Fruit fly (Drosophila melanogaster): ENCODE data around the gene CG43739.
A peak's percentile ranks its signal among the peaks of the same experiment; 100 is the strongest.

The CG43739 gene

dm6 chr2L:20918733-20919132 is at the start of gene CG43739, which contains the start of gene sky:
Gene CG43739, minus strand, starts transcription at chr2L:20918931.
Gene sky, minus strand, starts transcription at chr2L:20918931.
- TF ChIP-seq CG4496 (GFP tag; IDR thresholded peaks at IDR 0.05) (0 out of 3 replicates have a peak, but pooled peaks have one; percentile 6), rn (GFP tag; IDR thresholded peaks at IDR 0.05) (no peak), Ets98B (GFP tag; IDR thresholded peaks at IDR 0.05) (peak; percentile 18; the same call in 1 of the 2 replicates)

dm6 chr2L:20965001-20965400 is 46.3 kb upstream of the CG43739 start:
- TF ChIP-seq EcR (GFP tag; optimal IDR thresholded peaks at IDR 0.05) (peak; percentile 72), CG4496 (GFP tag; IDR thresholded peaks at IDR 0.05) (0 out of 3 replicates have a peak, but pooled peaks have one; percentile 27), gl (tag; optimal IDR thresholded peaks at IDR 0.05) (peak; percentile 3), CG10348 (GFP tag; IDR thresholded peaks at IDR 0.05) (no peak), CG13204 (GFP tag; optimal IDR thresholded peaks at IDR 0.05) (peak; percentile 9)

dm6 chr2L:20960019-20960525 is 41.3 kb upstream of the CG43739 start:
- TF ChIP-seq CG8301 (tag; optimal IDR thresholded peaks at IDR 0.05) (peak; percentile 29), Ets98B (GFP tag; IDR thresholded peaks at IDR 0.05) (peak; percentile 33; the same call in 1 of the 2 replicates), CG8159 (tag; optimal IDR thresholded peaks at IDR 0.05) (peak; percentile 2), CG17806 (tag; optimal IDR thresholded peaks at IDR 0.05) (no peak), CG14655 (GFP tag; optimal IDR thresholded peaks at IDR 0.05) (peak; percentile 30), Snoo (tag; optimal IDR thresholded peaks at IDR 0.05) (no peak)

- no peak for TF ChIP-seq gl (tag; optimal IDR thresholded peaks at IDR 0.05)
Measured at dm6 chr2L:20957968-20958367, 39.2 kb upstream of the CG43739 start.

dm6 chr2L:20957266-20957665 is 38.5 kb upstream of the CG43739 start:
- TF ChIP-seq gl (tag; optimal IDR thresholded peaks at IDR 0.05) = no peak
- TF ChIP-seq EcR (GFP tag; optimal IDR thresholded peaks at IDR 0.05) = peak; percentile 68
- TF ChIP-seq rn (GFP tag; IDR thresholded peaks at IDR 0.05) = no peak
- TF ChIP-seq Pif1B (GFP tag; optimal IDR thresholded peaks at IDR 0.05) = no peak
- TF ChIP-seq CG32121 (GFP tag; IDR thresholded peaks at IDR 0.05) = no peak
- no peak for TF ChIP-seq CG8301 (tag; optimal IDR thresholded peaks at IDR 0.05)
- TF ChIP-seq CG13204 (GFP tag; optimal IDR thresholded peaks at IDR 0.05) = no peak

- no peak for TF ChIP-seq CG32121 (GFP tag; IDR thresholded peaks at IDR 0.05)
- TF ChIP-seq Pif1A (GFP tag; optimal IDR thresholded peaks at IDR 0.05) = peak; percentile 16
- TF ChIP-seq CG14655 (GFP tag; optimal IDR thresholded peaks at IDR 0.05) = peak; percentile 38
- no peak for TF ChIP-seq CG4496 (GFP tag; IDR thresholded peaks at IDR 0.05)
- peak; percentile 43 for TF ChIP-seq Snoo (tag; optimal IDR thresholded peaks at IDR 0.05)
- peak; percentile 21 for TF ChIP-seq Pif1B (GFP tag; optimal IDR thresholded peaks at IDR 0.05)
- TF ChIP-seq CG15710 (tag; optimal IDR thresholded peaks at IDR 0.05) = peak; percentile 71
- no peak for TF ChIP-seq EcR (GFP tag; optimal IDR thresholded peaks at IDR 0.05)
- peak; percentile 62 for TF ChIP-seq D1 (tag; optimal IDR thresholded peaks at IDR 0.05)
- no peak for TF ChIP-seq fd96Ca (GFP tag; IDR thresholded peaks at IDR 0.05)
- no peak for TF ChIP-seq CG12605 (GFP tag; IDR thresholded peaks at IDR 0.05)
- TF ChIP-seq Ets98B (GFP tag; IDR thresholded peaks at IDR 0.05) = no peak
- no peak for TF ChIP-seq rn (GFP tag; IDR thresholded peaks at IDR 0.05)
- peak; percentile 77 for TF ChIP-seq CG17806 (tag; optimal IDR thresholded peaks at IDR 0.05)
- TF ChIP-seq CG10348 (GFP tag; IDR thresholded peaks at IDR 0.05) = no peak
- peak; percentile 76 for TF ChIP-seq CG9948 (tag; optimal IDR thresholded peaks at IDR 0.05)
- TF ChIP-seq CG34367 (tag; optimal IDR thresholded peaks at IDR 0.05) = peak; percentile 57
- TF ChIP-seq gl (tag; optimal IDR thresholded peaks at IDR 0.05) = peak; percentile 7
- peak; percentile 24 for TF ChIP-seq CG8301 (tag; optimal IDR thresholded peaks at IDR 0.05)
- TF ChIP-seq CG13204 (GFP tag; optimal IDR thresholded peaks at IDR 0.05) = peak; percentile 1
- TF ChIP-seq CG8159 (tag; optimal IDR thresholded peaks at IDR 0.05) = peak; percentile 89
Measured at dm6 chr2L:20956836-20957235, 38.1 kb upstream of the CG43739 start.

- TF ChIP-seq CG17806 (tag; optimal IDR thresholded peaks at IDR 0.05) (no peak), EcR (GFP tag; optimal IDR thresholded peaks at IDR 0.05) (no peak), Pif1B (GFP tag; optimal IDR thresholded peaks at IDR 0.05) (no peak), CG4496 (GFP tag; IDR thresholded peaks at IDR 0.05) (no peak), rn (GFP tag; IDR thresholded peaks at IDR 0.05) (no peak)
Measured at dm6 chr2L:20951320-20951719, 32.6 kb upstream of the CG43739 start.

All from whole organism, pupa.